Fruit fly (Drosophila melanogaster) whole organism, embryonic: Measurements from ENCODE around the gene Dif.

Source experiments
- Blimp-1 ChIP-seq: fragments of 200-800 bp; sonication (Bioruptor generic); optimal IDR thresholded peaks from 3 replicates; lab custom pipeline; 2018; ENCODE audit warnings: missing biosample characterization, missing genetic modification characterization, mild to moderate bottlenecking, moderate library complexity, missing genetic modification reagents
- CG10209 ChIP-seq: fragments of 200-800 bp; sonication (Bioruptor generic); optimal IDR thresholded peaks from 3 replicates; lab custom pipeline; 2017; ENCODE audit warnings: missing biosample characterization, mild to moderate bottlenecking, missing genetic modification characterization, missing genetic modification reagents
- CG10321 ChIP-seq: fragments of 200-800 bp; sonication (Bioruptor generic); IDR thresholded peaks from 2 replicates; pipeline ENCODE4 v1.3.6; 2022; ENCODE audit warnings: missing biosample characterization, missing genetic modification characterization
- CG11247 ChIP-seq: fragments of 200-800 bp; sonication (Bioruptor generic); IDR thresholded peaks from 2 replicates; pipeline ENCODE4 v1.3.6; 2022; ENCODE audit warnings: missing biosample characterization, missing genetic modification characterization
- CG12104 ChIP-seq: fragments of 200-800 bp; sonication (Bioruptor generic); optimal IDR thresholded peaks from 3 replicates; lab custom pipeline; 2016; ENCODE audit warnings: missing biosample characterization, missing genetic modification characterization
- CG14050 ChIP-seq: fragments of 200-800 bp; sonication (Bioruptor generic); IDR thresholded peaks from 3 replicates; pipeline ENCODE4 v1.3.6; 2022; ENCODE audit warnings: missing biosample characterization, missing genetic modification characterization
- CG15514 ChIP-seq: fragments of 200-800 bp; sonication (Bioruptor generic); optimal IDR thresholded peaks from 3 replicates; lab custom pipeline; 2017; ENCODE audit warnings: missing biosample characterization, missing genetic modification characterization, mild to moderate bottlenecking, moderate library complexity, missing genetic modification reagents
- CG15601 ChIP-seq: fragments of 200-800 bp; sonication (Bioruptor generic); optimal IDR thresholded peaks from 3 replicates; lab custom pipeline; 2019; ENCODE audit warnings: missing biosample characterization, mild to moderate bottlenecking, missing genetic modification characterization, moderate library complexity
- CG17802 ChIP-seq: fragments of 200-800 bp; sonication (Bioruptor generic); optimal IDR thresholded peaks from 2 replicates; lab custom pipeline; 2018; ENCODE audit warnings: missing biosample characterization, mild to moderate bottlenecking, missing genetic modification characterization, moderate library complexity
- CG31388 ChIP-seq: fragments of 200-800 bp; sonication (Bioruptor generic); optimal IDR thresholded peaks from 2 replicates; lab custom pipeline; 2016; ENCODE audit warnings: missing biosample characterization, missing genetic modification characterization
- CG3281 ChIP-seq: fragments of 200-800 bp; sonication (Bioruptor generic); optimal IDR thresholded peaks from 3 replicates; lab custom pipeline; 2017; ENCODE audit warnings: missing biosample characterization, mild to moderate bottlenecking, missing genetic modification characterization
- CG33213 ChIP-seq: fragments of 200-800 bp; sonication (Bioruptor generic); optimal IDR thresholded peaks from 3 replicates; lab custom pipeline; 2016; ENCODE audit warnings: missing biosample characterization, missing genetic modification characterization
- CG4424 ChIP-seq: fragments of 200-800 bp; sonication (Bioruptor generic); optimal IDR thresholded peaks from 3 replicates; lab custom pipeline; 2016; ENCODE audit warnings: missing biosample characterization, missing genetic modification characterization
- CG4707 ChIP-seq: fragments of 200-800 bp; sonication (Bioruptor generic); optimal IDR thresholded peaks from 2 replicates; lab custom pipeline; 2018; ENCODE audit warnings: missing biosample characterization, mild to moderate bottlenecking, missing genetic modification characterization, moderate library complexity
- CG4854 ChIP-seq: fragments of 200-800 bp; sonication (Bioruptor generic); optimal IDR thresholded peaks from 2 replicates; lab custom pipeline; 2016; ENCODE audit warnings: missing biosample characterization, missing genetic modification characterization, inconsistent platforms
- CG5180 ChIP-seq: fragments of 200-800 bp; sonication (Bioruptor generic); optimal IDR thresholded peaks from 3 replicates; lab custom pipeline; 2017; ENCODE audit warnings: missing biosample characterization, missing genetic modification characterization, mild to moderate bottlenecking, moderate library complexity, missing genetic modification reagents
- CG5953 ChIP-seq: fragments of 200-800 bp; sonication (Bioruptor generic); IDR thresholded peaks from 2 replicates; pipeline ENCODE4 v1.3.6; 2022; ENCODE audit warnings: missing biosample characterization, missing genetic modification characterization
- CG6175 ChIP-seq: fragments of 200-800 bp; sonication (Bioruptor generic); IDR thresholded peaks from 3 replicates; pipeline ENCODE4 v1.3.6; 2022; ENCODE audit warnings: missing biosample characterization, missing genetic modification characterization
- CG6254 ChIP-seq: fragments of 200-800 bp; sonication (Bioruptor generic); optimal IDR thresholded peaks from 3 replicates; lab custom pipeline; 2017; ENCODE audit warnings: mild to moderate bottlenecking, missing biosample characterization, missing genetic modification reagents, missing genetic modification characterization
- CG6813 ChIP-seq: fragments of 200-800 bp; sonication (Bioruptor generic); optimal IDR thresholded peaks from 2 replicates; lab custom pipeline; 2017; ENCODE audit warnings: missing biosample characterization, missing genetic modification characterization, mild to moderate bottlenecking, moderate library complexity, missing genetic modification reagents
- Dek ChIP-seq: fragments of 200-800 bp; sonication (Bioruptor generic); optimal IDR thresholded peaks from 3 replicates; lab custom pipeline; 2019; ENCODE audit warnings: missing biosample characterization, mild to moderate bottlenecking, missing genetic modification characterization, moderate library complexity
- Dref ChIP-seq: fragments of 200-800 bp; sonication (Bioruptor generic); IDR thresholded peaks from 2 replicates; pipeline ENCODE4 v1.3.6; 2022; ENCODE audit warnings: missing biosample characterization, missing genetic modification characterization
- ERR ChIP-seq: fragments of 200-800 bp; sonication (Bioruptor generic); optimal IDR thresholded peaks from 2 replicates; lab custom pipeline; 2016; ENCODE audit warnings: missing biosample characterization, missing genetic modification characterization
- Fer1 ChIP-seq: fragments of 200-800 bp; sonication (Bioruptor generic); optimal IDR thresholded peaks from 2 replicates; lab custom pipeline; 2017; ENCODE audit warnings: missing biosample characterization, mild to moderate bottlenecking, missing genetic modification characterization
- Hey ChIP-seq: fragments of 200-800 bp; sonication (Bioruptor generic); optimal IDR thresholded peaks from 3 replicates; lab custom pipeline; 2018; ENCODE audit warnings: missing biosample characterization, mild to moderate bottlenecking, missing genetic modification characterization
- Hr78 ChIP-seq, 2 experiments: fragments of 200-800 bp in 1 of 2; fragments of >200 bp in 1 of 2; sonication (Bioruptor generic) in 1 of 2; optimal IDR thresholded peaks; 2 replicates each; lab custom pipeline; 2017 to 2019; ENCODE audit warnings: missing biosample characterization in 2 of 2, missing genetic modification characterization in 2 of 2, mild to moderate bottlenecking in 1 of 2, moderate library complexity in 1 of 2
- Neu2 ChIP-seq: fragments of 200-800 bp; sonication (Bioruptor generic); optimal IDR thresholded peaks from 3 replicates; lab custom pipeline; 2016; ENCODE audit warnings: missing biosample characterization, missing genetic modification characterization, borderline replicate concordance
- Nf-YB ChIP-seq: fragments of 200-800 bp; sonication (Bioruptor generic); optimal IDR thresholded peaks from 3 replicates; lab custom pipeline; 2019; ENCODE audit warnings: missing biosample characterization, mild to moderate bottlenecking, missing genetic modification characterization, moderate library complexity
- Optix ChIP-seq: fragments of 200-800 bp; sonication (Bioruptor generic); IDR thresholded peaks from 3 replicates; pipeline ENCODE4 v1.3.6; 2022; ENCODE audit warnings: missing biosample characterization, missing genetic modification characterization
- Pdp1 ChIP-seq, 2 experiments: fragments of 200-800 bp; sonication (Bioruptor generic); optimal IDR thresholded peaks; 3 replicates each; lab custom pipeline; 2016; ENCODE audit warnings: missing biosample characterization in 2 of 2, missing genetic modification characterization in 2 of 2, mild to moderate bottlenecking in 1 of 2, moderate library complexity in 1 of 2
- Rfx ChIP-seq: fragments of 200-800 bp; sonication (Bioruptor generic); IDR thresholded peaks from 2 replicates; pipeline ENCODE4 v1.3.6; 2022; ENCODE audit warnings: missing biosample characterization, missing genetic modification characterization
- Rx ChIP-seq: fragments of 200-800 bp; sonication (Bioruptor generic); IDR thresholded peaks from 2 replicates; pipeline ENCODE4 v1.3.6; 2022; ENCODE audit warnings: missing biosample characterization, missing genetic modification characterization
- Side ChIP-seq: fragments of 200-800 bp; sonication (Bioruptor generic); optimal IDR thresholded peaks from 2 replicates; lab custom pipeline; 2016; ENCODE audit warnings: missing biosample characterization, missing genetic modification characterization
- Spps ChIP-seq: fragments of 200-800 bp; sonication (Bioruptor generic); optimal IDR thresholded peaks from 2 replicates; lab custom pipeline; 2018; ENCODE audit warnings: missing biosample characterization, mild to moderate bottlenecking, missing genetic modification characterization
- Vsx1 ChIP-seq: fragments of 200-800 bp; sonication (Bioruptor generic); optimal IDR thresholded peaks from 2 replicates; lab custom pipeline; 2017; ENCODE audit warnings: missing biosample characterization, mild to moderate bottlenecking, missing genetic modification characterization, missing genetic modification reagents
- ap ChIP-seq: fragments of 200-800 bp; sonication (Bioruptor generic); IDR thresholded peaks from 2 replicates; pipeline ENCODE4 v1.3.6; 2022; ENCODE audit warnings: missing biosample characterization, missing genetic modification characterization
- ase ChIP-seq: fragments of 200-800 bp; sonication (Bioruptor generic); IDR thresholded peaks from 3 replicates; pipeline ENCODE4 v1.3.6; 2022; ENCODE audit warnings: missing biosample characterization, missing genetic modification characterization
- btn ChIP-seq: fragments of 200-800 bp; sonication (Bioruptor generic); optimal IDR thresholded peaks from 2 replicates; lab custom pipeline; 2016; ENCODE audit warnings: missing biosample characterization, missing genetic modification characterization
- chinmo ChIP-seq: fragments of 200-800 bp; sonication (Bioruptor generic); IDR thresholded peaks from 4 replicates; pipeline ENCODE4 v1.3.6; 2022; ENCODE audit warnings: missing biosample characterization, missing genetic modification characterization; ENCODE audit not compliant: partially characterized antibody
- crc ChIP-seq: fragments of 200-800 bp; sonication (Bioruptor generic); optimal IDR thresholded peaks from 2 replicates; lab custom pipeline; 2016; ENCODE audit warnings: missing biosample characterization, missing genetic modification characterization
- dmrt99B ChIP-seq: fragments of 200-800 bp; sonication (Bioruptor generic); optimal IDR thresholded peaks from 2 replicates; lab custom pipeline; 2018; ENCODE audit warnings: missing biosample characterization, mild to moderate bottlenecking, missing genetic modification characterization, moderate library complexity
- esg ChIP-seq: fragments of 200-800 bp; sonication (Bioruptor generic); conservative IDR thresholded peaks from 2 replicates; pipeline ENCODE4 v1.3.6; 2022; ENCODE audit warnings: missing biosample characterization, missing genetic modification characterization
- hth ChIP-seq: fragments of >200 bp; optimal IDR thresholded peaks from 2 replicates; lab custom pipeline; 2017; ENCODE audit warnings: inconsistent platforms
- luna ChIP-seq: fragments of 200-800 bp; sonication (Bioruptor generic); optimal IDR thresholded peaks from 2 replicates; lab custom pipeline; 2016; ENCODE audit warnings: missing biosample characterization, missing genetic modification characterization
- psq ChIP-seq: fragments of 200-800 bp; sonication (Bioruptor generic); optimal IDR thresholded peaks from 2 replicates; lab custom pipeline; 2017; ENCODE audit warnings: missing biosample characterization, missing genetic modification characterization
- ro ChIP-seq: fragments of 200-800 bp; sonication (Bioruptor generic); IDR thresholded peaks from 2 replicates; pipeline ENCODE4 v1.3.6; 2022; ENCODE audit warnings: missing biosample characterization, missing genetic modification characterization
- salm ChIP-seq: fragments of 200-800 bp; sonication (Bioruptor generic); optimal IDR thresholded peaks from 2 replicates; lab custom pipeline; 2018; ENCODE audit warnings: missing biosample characterization, mild to moderate bottlenecking, missing genetic modification characterization
- sr ChIP-seq: fragments of 200-800 bp; sonication (Bioruptor generic); IDR thresholded peaks from 3 replicates; pipeline ENCODE4 v1.3.6; 2022; ENCODE audit warnings: missing biosample characterization, missing genetic modification characterization
- tgo ChIP-seq: fragments of 200-800 bp; sonication (Bioruptor generic); IDR thresholded peaks from 3 replicates; pipeline ENCODE4 v1.3.6; 2022; ENCODE audit warnings: missing biosample characterization, missing genetic modification characterization
- trem ChIP-seq: fragments of 200-800 bp; optimal IDR thresholded peaks from 3 replicates; lab custom pipeline; 2019; ENCODE audit warnings: missing biosample characterization, mild to moderate bottlenecking, missing genetic modification characterization, moderate library complexity
- twi ChIP-seq: fragments of 200-800 bp; optimal IDR thresholded peaks from 2 replicates; lab custom pipeline; 2019; ENCODE audit warnings: missing biosample characterization, mild to moderate bottlenecking, missing genetic modification characterization, moderate library complexity
- z ChIP-seq: fragments of 200-800 bp; sonication (Bioruptor generic); IDR thresholded peaks from 3 replicates; pipeline ENCODE4 v1.3.6; 2022; ENCODE audit warnings: missing biosample characterization, missing genetic modification characterization

Gene Dif

DNA sequence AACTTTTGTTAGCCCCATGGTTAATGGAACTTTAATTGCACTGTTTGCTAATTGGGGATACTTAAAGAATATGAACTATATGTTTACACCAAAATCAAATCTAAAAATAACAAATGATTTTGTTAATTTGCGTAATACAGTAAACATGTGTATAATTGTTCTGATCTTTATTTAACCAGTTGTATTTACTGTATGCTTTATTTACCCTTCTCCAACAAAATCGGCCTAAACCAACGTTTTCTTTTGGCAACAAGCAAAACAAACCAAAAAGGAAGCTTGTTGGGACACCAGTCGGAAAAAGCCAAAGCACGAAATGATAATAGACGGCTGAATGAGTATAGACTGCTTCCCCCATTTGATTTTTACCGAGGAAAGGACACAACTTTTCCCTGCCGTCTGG, 37.7 kb upstream of the Dif start (continued):
- TF ChIP-seq Nf-YB (GFP tag; lab: Kevin White, UChicago) (no peak), salm (tag; lab: Kevin White, UChicago) (no peak), Fer1 (GFP tag; lab: Kevin White, UChicago) (peak; percentile 85), CG3281 (peak; percentile 90), Optix (GFP tag; lab: Robert Waterston, UW) (no peak), Neu2 (GFP tag; lab: Kevin White, UChicago) (no peak), CG15514 (peak; percentile 86), CG6175 (GFP tag; lab: Robert Waterston, UW) (no peak), CG10209 (peak; percentile 72), ase (no peak), ro (GFP tag; lab: Robert Waterston, UW) (no peak), sr (GFP tag; lab: Robert Waterston, UW) (no peak), ERR (peak; percentile 55), twi (tag; lab: Kevin White, UChicago) (no peak), Vsx1 (peak; percentile 33), tgo (GFP tag; lab: Robert Waterston, UW) (no peak), trem (tag; lab: Kevin White, UChicago) (no peak), CG4424 (GFP tag; lab: Kevin White, UChicago) (no peak), Spps (tag; lab: Kevin White, UChicago) (no peak), CG6813 (peak; percentile 85), crc (GFP tag; lab: Kevin White, UChicago) (peak; percentile 60), CG10321 (GFP tag; lab: Robert Waterston, UW) (no peak), CG33213 (peak; percentile 22), Hr78 (GFP tag; optimal IDR thresholded peaks at IDR 0.05; lab: Kevin White, UChicago) (no peak), Rfx (GFP tag; lab: Robert Waterston, UW) (peak; percentile 78), chinmo (GFP tag; lab: Robert Waterston, UW) (no peak), Pdp1 (GFP tag; optimal IDR thresholded peaks at IDR 0.05; lab: Kevin White, UChicago) (peak in 1 of 2 experiments; percentile 1), Dref (GFP tag; lab: Robert Waterston, UW) (no peak), luna (GFP tag; lab: Kevin White, UChicago) (peak; percentile 80), Rx (no peak), CG12104 (GFP tag; lab: Kevin White, UChicago) (peak; percentile 33), esg (GFP tag; lab: Robert Waterston, UW) (no peak), Dek (tag; lab: Kevin White, UChicago) (peak; percentile 69), CG17802 (tag; lab: Kevin White, UChicago) (no peak), CG4707 (GFP tag; lab: Kevin White, UChicago) (no peak), CG4854 (GFP tag; lab: Kevin White, UChicago) (peak; percentile 66), Side (GFP tag; lab: Kevin White, UChicago) (peak; percentile 15), CG5953 (GFP tag; lab: Robert Waterston, UW) (no peak), z (no peak), Blimp-1 (GFP tag; lab: Kevin White, UChicago) (no peak), CG14050 (GFP tag; lab: Robert Waterston, UW) (no peak), CG11247 (GFP tag; lab: Robert Waterston, UW) (peak; percentile 64), CG6254 (no peak), hth (lab: Kevin White, UChicago) (no peak), CG31388 (GFP tag; lab: Kevin White, UChicago) (no peak), ap (no peak), CG15601 (tag; lab: Kevin White, UChicago) (no peak), Hey (tag; lab: Kevin White, UChicago) (peak; percentile 43), dmrt99B (tag; lab: Kevin White, UChicago) (no peak), psq (GFP tag; lab: Kevin White, UChicago) (no peak), CG5180 (GFP tag; lab: Kevin White, UChicago) (no peak), btn (GFP tag; lab: Kevin White, UChicago) (no peak)
